Fruit fly (Drosophila melanogaster) whole organism, prepupa: ENCODE results near the gene CG5888.
A peak's percentile ranks its signal among the peaks of the same experiment; 100 is the strongest.

ENCODE experiments used
- Blimp-1 ChIP-seq: fragments of 200-800 bp; sonication (Bioruptor generic); optimal IDR thresholded peaks from 3 replicates; lab custom pipeline; 2017; ENCODE audit warnings: missing biosample characterization, missing genetic modification characterization, mild to moderate bottlenecking, moderate library complexity, missing genetic modification reagents
- CG10631 ChIP-seq: fragments of 200-800 bp; sonication (Bioruptor generic); optimal IDR thresholded peaks from 2 replicates; lab custom pipeline; 2016; ENCODE audit warnings: missing biosample characterization, missing genetic modification characterization
- CG10669 ChIP-seq: fragments of 200-800 bp; sonication (Bioruptor generic); optimal IDR thresholded peaks from 3 replicates; lab custom pipeline; 2018; ENCODE audit warnings: missing biosample characterization, mild to moderate bottlenecking, missing genetic modification characterization, moderate library complexity
- CG11762 ChIP-seq: fragments of 200-800 bp; sonication (Bioruptor generic); optimal IDR thresholded peaks from 3 replicates; lab custom pipeline; 2016; ENCODE audit warnings: missing biosample characterization, missing genetic modification characterization; ENCODE audit not compliant: insufficient read depth
- CG11902 ChIP-seq: fragments of 200-800 bp; sonication (Bioruptor generic); optimal IDR thresholded peaks from 3 replicates; lab custom pipeline; 2016; ENCODE audit warnings: missing biosample characterization, missing genetic modification characterization
- CG1621 ChIP-seq: fragments of 200-800 bp; sonication (Bioruptor generic); optimal IDR thresholded peaks from 3 replicates; lab custom pipeline; 2018; ENCODE audit warnings: missing biosample characterization, mild to moderate bottlenecking, missing genetic modification characterization
- CG16779 ChIP-seq: fragments of 200-800 bp; sonication (Bioruptor generic); optimal IDR thresholded peaks from 3 replicates; lab custom pipeline; 2017; ENCODE audit warnings: missing biosample characterization, mild to moderate bottlenecking, missing genetic modification characterization
- CG3032 ChIP-seq: fragments of 200-800 bp; optimal IDR thresholded peaks from 2 replicates; lab custom pipeline; 2019; ENCODE audit warnings: missing biosample characterization, mild to moderate bottlenecking, missing genetic modification characterization, moderate library complexity
- CG31627 ChIP-seq: fragments of 200-800 bp; sonication (Bioruptor generic); optimal IDR thresholded peaks from 3 replicates; lab custom pipeline; 2016; ENCODE audit warnings: missing biosample characterization, missing genetic modification characterization
- CG32006 ChIP-seq: fragments of 200-800 bp; sonication (Bioruptor generic); optimal IDR thresholded peaks from 3 replicates; lab custom pipeline; 2017; ENCODE audit warnings: missing biosample characterization, mild to moderate bottlenecking, missing genetic modification characterization
- CG6163 ChIP-seq: fragments of 200-800 bp; sonication (Bioruptor generic); IDR thresholded peaks from 3 replicates; pipeline ENCODE4 v1.3.6; 2022; ENCODE audit warnings: missing biosample characterization, missing genetic modification characterization
- CG6276 ChIP-seq: fragments of 200-800 bp; sonication (Bioruptor generic); optimal IDR thresholded peaks from 2 replicates; lab custom pipeline; 2017; ENCODE audit warnings: missing biosample characterization, mild to moderate bottlenecking, missing genetic modification characterization
- CG6792 ChIP-seq: fragments of 200-800 bp; sonication (Bioruptor generic); optimal IDR thresholded peaks from 3 replicates; lab custom pipeline; 2016; ENCODE audit warnings: missing biosample characterization, missing genetic modification characterization
- CG6808 ChIP-seq: fragments of 200-800 bp; sonication (Bioruptor generic); optimal IDR thresholded peaks from 3 replicates; lab custom pipeline; 2017; ENCODE audit warnings: missing biosample characterization, missing genetic modification characterization, mild to moderate bottlenecking, moderate library complexity, missing genetic modification reagents
- CG7368 ChIP-seq: fragments of 200-800 bp; sonication (Bioruptor generic); optimal IDR thresholded peaks from 3 replicates; lab custom pipeline; 2016; ENCODE audit warnings: missing biosample characterization, missing genetic modification characterization
- CG8119 ChIP-seq: fragments of 200-800 bp; sonication (Bioruptor generic); IDR thresholded peaks from 3 replicates; pipeline ENCODE4 v1.3.6; 2022; ENCODE audit warnings: missing biosample characterization, missing genetic modification characterization
- CG8632 ChIP-seq: fragments of 200-800 bp; sonication (Bioruptor generic); optimal IDR thresholded peaks from 3 replicates; lab custom pipeline; 2016; ENCODE audit warnings: missing biosample characterization, missing genetic modification characterization
- CG9139 ChIP-seq: fragments of 200-800 bp; sonication (Bioruptor generic); optimal IDR thresholded peaks from 3 replicates; lab custom pipeline; 2017; ENCODE audit warnings: missing biosample characterization, mild to moderate bottlenecking, missing genetic modification characterization
- Eip75B ChIP-seq: fragments of 200-800 bp; sonication (Bioruptor generic); optimal IDR thresholded peaks from 3 replicates; lab custom pipeline; 2016; ENCODE audit warnings: missing biosample characterization, missing genetic modification characterization
- Eip78C ChIP-seq: fragments of 200-800 bp; sonication (Bioruptor generic); peaks from one replicate; lab custom pipeline; 2016; ENCODE audit warnings: missing biosample characterization, missing genetic modification characterization
- Ets96B ChIP-seq: fragments of 200-800 bp; optimal IDR thresholded peaks from 2 replicates; lab custom pipeline; 2019; ENCODE audit warnings: missing biosample characterization, mild to moderate bottlenecking, missing genetic modification characterization, moderate library complexity
- Gug ChIP-seq: fragments of 200-800 bp; sonication (Bioruptor generic); IDR thresholded peaks from 2 replicates; pipeline ENCODE4 v1.3.6; 2022; ENCODE audit warnings: missing biosample characterization, missing genetic modification characterization
- Hr38 ChIP-seq: sonication (Bioruptor generic); optimal IDR thresholded peaks from 2 replicates; lab custom pipeline; 2016; ENCODE audit warnings: missing biosample characterization, missing genetic modification characterization
- Hr39 ChIP-seq: fragments of 200-800 bp; sonication (Bioruptor generic); optimal IDR thresholded peaks from 2 replicates; lab custom pipeline; 2016; ENCODE audit warnings: missing biosample characterization, missing genetic modification characterization
- Hr4 ChIP-seq: fragments of 200-800 bp; sonication (Bioruptor generic); optimal IDR thresholded peaks from 3 replicates; lab custom pipeline; 2016; ENCODE audit warnings: missing biosample characterization, missing genetic modification characterization
- Met ChIP-seq: fragments of 200-800 bp; sonication (Bioruptor generic); optimal IDR thresholded peaks from 3 replicates; lab custom pipeline; 2016; ENCODE audit warnings: missing biosample characterization, missing genetic modification characterization
- OdsH ChIP-seq: fragments of 200-800 bp; sonication (Bioruptor generic); optimal IDR thresholded peaks from 3 replicates; lab custom pipeline; 2016; ENCODE audit warnings: missing biosample characterization, missing genetic modification characterization
- Smox ChIP-seq: fragments of 200-800 bp; sonication (Bioruptor generic); optimal IDR thresholded peaks from 3 replicates; lab custom pipeline; 2016; ENCODE audit warnings: missing biosample characterization, missing genetic modification characterization
- Sox102F ChIP-seq: fragments of 200-800 bp; sonication (Bioruptor generic); optimal IDR thresholded peaks from 2 replicates; lab custom pipeline; 2016; ENCODE audit warnings: missing biosample characterization, mild to moderate bottlenecking, missing genetic modification characterization
- Sox14 ChIP-seq: fragments of 200-800 bp; sonication (Bioruptor generic); optimal IDR thresholded peaks from 3 replicates; lab custom pipeline; 2016; ENCODE audit warnings: missing biosample characterization, missing genetic modification characterization
- Sox15 ChIP-seq: fragments of 200-800 bp; sonication (Bioruptor generic); optimal IDR thresholded peaks from 3 replicates; lab custom pipeline; 2016; ENCODE audit warnings: missing biosample characterization, missing genetic modification characterization
- acj6 ChIP-seq: fragments of 200-800 bp; sonication (Bioruptor generic); optimal IDR thresholded peaks from 3 replicates; lab custom pipeline; 2016; ENCODE audit warnings: missing biosample characterization, missing genetic modification characterization
- dac ChIP-seq: fragments of 200-800 bp; sonication (Bioruptor generic); optimal IDR thresholded peaks from 2 replicates; lab custom pipeline; 2017; ENCODE audit warnings: missing biosample characterization, mild to moderate bottlenecking, missing genetic modification characterization
- dsx ChIP-seq: fragments of 200-800 bp; optimal IDR thresholded peaks from 3 replicates; lab custom pipeline; 2019; ENCODE audit warnings: missing biosample characterization, mild to moderate bottlenecking, missing genetic modification characterization, moderate library complexity; ENCODE audit not compliant: poor library complexity, severe bottlenecking
- fd59A ChIP-seq: fragments of 200-800 bp; sonication (Bioruptor generic); optimal IDR thresholded peaks from 2 replicates; lab custom pipeline; 2017; ENCODE audit warnings: missing biosample characterization, mild to moderate bottlenecking, missing genetic modification characterization, missing genetic modification reagents
- lz ChIP-seq: fragments of 200-800 bp; sonication (Bioruptor generic); optimal IDR thresholded peaks from 3 replicates; lab custom pipeline; 2016; ENCODE audit warnings: missing biosample characterization, missing genetic modification characterization
- pdm3 ChIP-seq: fragments of 200-800 bp; sonication (Bioruptor generic); optimal IDR thresholded peaks from 3 replicates; lab custom pipeline; 2016; ENCODE audit warnings: missing biosample characterization, missing genetic modification characterization
- salr ChIP-seq, 2 experiments: fragments of 200-800 bp; sonication (Bioruptor generic); optimal IDR thresholded peaks; 3 replicates each; lab custom pipeline; 2016 to 2018; ENCODE audit warnings: missing biosample characterization in 2 of 2, missing genetic modification characterization in 2 of 2, mild to moderate bottlenecking in 1 of 2
- spab ChIP-seq: fragments of 200-800 bp; sonication (Bioruptor generic); optimal IDR thresholded peaks from 2 replicates; lab custom pipeline; 2017; ENCODE audit warnings: missing biosample characterization, mild to moderate bottlenecking, missing genetic modification characterization, missing genetic modification reagents
- ss ChIP-seq, 2 experiments: fragments of 200-800 bp; sonication (Bioruptor generic); optimal IDR thresholded peaks; 2 replicates in 1 of 2; 3 replicates in 1 of 2; lab custom pipeline; 2017 to 2018; ENCODE audit warnings: mild to moderate bottlenecking in 2 of 2, missing biosample characterization in 2 of 2, missing genetic modification characterization in 2 of 2, moderate library complexity in 1 of 2
- svp ChIP-seq: fragments of 200-800 bp; sonication (Bioruptor generic); peaks from one replicate; lab custom pipeline; 2016; ENCODE audit warnings: missing biosample characterization, missing genetic modification characterization
- topi ChIP-seq: fragments of 200-800 bp; sonication (Bioruptor generic); optimal IDR thresholded peaks from 3 replicates; lab custom pipeline; 2016; ENCODE audit warnings: missing biosample characterization, missing genetic modification characterization
- vri ChIP-seq: fragments of 200-800 bp; sonication (Bioruptor generic); optimal IDR thresholded peaks from 3 replicates; lab custom pipeline; 2016; ENCODE audit warnings: missing biosample characterization, mild to moderate bottlenecking, missing genetic modification characterization

The CG5888 gene

DNA sequence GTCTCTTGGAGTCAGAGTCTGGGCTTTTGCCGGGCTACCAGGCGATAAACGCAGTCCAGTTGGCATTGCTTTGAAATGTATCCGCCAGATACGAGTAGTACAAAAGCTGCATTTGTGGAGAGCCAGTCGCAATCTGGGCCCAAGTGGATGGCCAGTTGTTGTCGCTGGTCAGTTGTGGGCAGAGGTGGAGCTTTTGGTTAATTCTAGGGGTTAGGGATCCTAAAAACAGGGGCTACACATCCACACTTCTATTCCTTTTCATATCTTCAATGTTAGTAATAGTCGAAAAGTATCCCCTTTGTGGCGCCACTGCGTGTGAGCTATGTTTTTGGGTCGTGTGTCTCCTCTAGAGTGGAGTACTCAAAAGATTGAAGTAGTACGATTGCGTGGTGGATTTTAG lies 45.8 kb downstream of the CG5888 start (continued):
- TF ChIP-seq CG16779 (no peak), CG10631 (GFP tag; lab: Kevin White, UChicago) (peak; percentile 16), Sox14 (GFP tag; lab: Kevin White, UChicago) (no peak), Blimp-1 (GFP tag; lab: Kevin White, UChicago) (no peak), Met (GFP tag; lab: Kevin White, UChicago) (no peak), CG3032 (tag; lab: Kevin White, UChicago) (no peak), pdm3 (peak; percentile 10), salr (GFP tag; optimal IDR thresholded peaks at IDR 0.05; lab: Kevin White, UChicago) (no peak), Eip78C (GFP tag; lab: Kevin White, UChicago) (peak; percentile 67), Hr38 (no peak), Sox102F (GFP tag; lab: Kevin White, UChicago) (no peak), ss (GFP tag; optimal IDR thresholded peaks at IDR 0.05; lab: Kevin White, UChicago) (no peak), CG6792 (GFP tag; lab: Kevin White, UChicago) (no peak), fd59A (GFP tag; lab: Kevin White, UChicago) (no peak), dac (GFP tag; lab: Kevin White, UChicago) (no peak), CG6276 (GFP tag; lab: Kevin White, UChicago) (peak; percentile 21), CG6808 (GFP tag; lab: Kevin White, UChicago) (no peak)

dm6 chr2L:16397517-16397916 lies 50.8 kb downstream of the CG5888 start:
- TF ChIP-seq Gug (no peak), Sox102F (GFP tag; lab: Kevin White, UChicago) (no peak), svp (GFP tag; lab: Kevin White, UChicago) (no peak), Ets96B (tag; lab: Kevin White, UChicago) (no peak), salr (GFP tag; optimal IDR thresholded peaks at IDR 0.05; lab: Kevin White, UChicago) (no peak), CG3032 (tag; lab: Kevin White, UChicago) (no peak), dsx (no peak), CG7368 (GFP tag; lab: Kevin White, UChicago) (no peak), CG6808 (GFP tag; lab: Kevin White, UChicago) (no peak), CG8119 (GFP tag; lab: Robert Waterston, UW) (no peak), CG6163 (no peak)

DNA sequence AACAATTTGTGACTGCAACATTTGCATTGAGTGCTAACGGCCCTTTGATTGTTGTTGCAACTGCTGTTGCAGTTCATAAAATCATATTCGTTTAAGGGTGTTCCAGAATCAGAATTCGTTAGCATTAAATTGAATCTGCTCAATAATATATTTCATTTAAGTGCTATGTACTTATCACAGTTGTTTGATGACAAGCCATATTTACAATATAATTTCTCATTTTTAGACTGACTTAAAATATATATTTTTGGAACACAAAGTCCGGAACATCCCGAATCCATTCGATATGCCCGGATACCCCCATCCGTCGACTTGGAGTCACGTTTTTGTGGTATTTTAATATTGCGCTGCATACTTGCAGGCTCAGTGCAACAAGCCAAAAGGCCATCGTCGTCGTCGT lies 57.5 kb downstream of the CG5888 start:
- no peak for TF ChIP-seq CG6163
- peak; percentile 22 for TF ChIP-seq CG32006 (GFP tag; lab: Kevin White, UChicago)
- peak; percentile 12 for TF ChIP-seq Hr4 (GFP tag; lab: Kevin White, UChicago)
- TF ChIP-seq CG11902 (GFP tag; lab: Kevin White, UChicago) = no peak
- TF ChIP-seq CG8632 (GFP tag; lab: Kevin White, UChicago) = peak; percentile 6
- TF ChIP-seq CG9139 (GFP tag; lab: Kevin White, UChicago) = no peak
- peak; percentile 10 for TF ChIP-seq topi (GFP tag; lab: Kevin White, UChicago)
- peak; percentile 6 for TF ChIP-seq Smox (GFP tag; lab: Kevin White, UChicago)
- no peak for TF ChIP-seq vri
- peak; percentile 81 for TF ChIP-seq CG10669 (GFP tag; lab: Kevin White, UChicago)
- TF ChIP-seq spab = no peak
- peak; percentile 4 for TF ChIP-seq CG10631 (GFP tag; lab: Kevin White, UChicago)
- TF ChIP-seq Eip78C (GFP tag; lab: Kevin White, UChicago) = peak; percentile 61
- peak; percentile 29 for TF ChIP-seq OdsH (GFP tag; lab: Kevin White, UChicago)
- TF ChIP-seq Hr39 (GFP tag; lab: Kevin White, UChicago) = peak; percentile 27
- peak; percentile 37 for TF ChIP-seq CG31627 (GFP tag; lab: Kevin White, UChicago)
- peak; percentile 40 for TF ChIP-seq Met (GFP tag; lab: Kevin White, UChicago)
- TF ChIP-seq CG1621 (tag; lab: Kevin White, UChicago) = no peak
- TF ChIP-seq CG11762 (GFP tag; lab: Kevin White, UChicago) = no peak
- peak; percentile 21 for TF ChIP-seq lz (GFP tag; lab: Kevin White, UChicago)
- TF ChIP-seq pdm3 = peak; percentile 31
- peak; percentile 73 for TF ChIP-seq svp (GFP tag; lab: Kevin White, UChicago)
- TF ChIP-seq Sox15 = no peak
- TF ChIP-seq Eip75B (GFP tag; lab: Kevin White, UChicago) = no peak
- TF ChIP-seq Sox102F (GFP tag; lab: Kevin White, UChicago) = peak; percentile 27
- no peak for TF ChIP-seq Hr38
- peak; percentile 18 for TF ChIP-seq acj6 (GFP tag; lab: Kevin White, UChicago)
